Fruit fly (Drosophila melanogaster) whole organism, embryonic: Measurements from ENCODE around the gene Cnb.

Experiments
- Aef1 ChIP-seq: fragments of 200-800 bp; sonication (Bioruptor generic); IDR thresholded peaks from 3 replicates; pipeline ENCODE4 v1.3.6; 2022; ENCODE audit warnings: missing biosample characterization, missing genetic modification characterization
- Atf6 ChIP-seq: fragments of 200-800 bp; sonication (Bioruptor generic); IDR thresholded peaks from 2 replicates; pipeline ENCODE4 v1.3.6; 2022; ENCODE audit warnings: missing biosample characterization, missing genetic modification characterization
- CG10654 ChIP-seq: fragments of 200-800 bp; sonication (Bioruptor generic); optimal IDR thresholded peaks from 2 replicates; lab custom pipeline; 2016; ENCODE audit warnings: missing biosample characterization, missing genetic modification characterization
- CG12659 ChIP-seq: fragments of 200-800 bp; sonication (Bioruptor generic); optimal IDR thresholded peaks from 3 replicates; lab custom pipeline; 2017; ENCODE audit warnings: mild to moderate bottlenecking, missing biosample characterization, missing genetic modification reagents, missing genetic modification characterization
- CG13624 ChIP-seq: fragments of 200-800 bp; sonication (Bioruptor generic); optimal IDR thresholded peaks from 2 replicates; lab custom pipeline; 2016; ENCODE audit warnings: missing biosample characterization, missing genetic modification characterization
- CG14965 ChIP-seq: fragments of 200-800 bp; sonication (Bioruptor generic); optimal IDR thresholded peaks from 2 replicates; lab custom pipeline; 2016; ENCODE audit warnings: missing biosample characterization, missing genetic modification characterization, borderline replicate concordance
- CG16779 ChIP-seq: fragments of 200-800 bp; sonication (Bioruptor generic); IDR thresholded peaks from 2 replicates; pipeline ENCODE4 v1.3.6; 2022; ENCODE audit warnings: missing biosample characterization, missing genetic modification characterization
- CG16813 ChIP-seq: fragments of 200-800 bp; sonication (Bioruptor generic); IDR thresholded peaks from 3 replicates; pipeline ENCODE4 v1.3.6; 2022; ENCODE audit warnings: missing biosample characterization, missing genetic modification characterization; ENCODE audit not compliant: partially characterized antibody
- CG31224 ChIP-seq: fragments of 200-800 bp; sonication (Bioruptor generic); IDR thresholded peaks from 2 replicates; pipeline ENCODE4 v1.3.6; 2022; ENCODE audit warnings: missing biosample characterization, missing genetic modification characterization
- CG3163 ChIP-seq: fragments of 200-800 bp; sonication (Bioruptor generic); optimal IDR thresholded peaks from 3 replicates; lab custom pipeline; 2016; ENCODE audit warnings: missing biosample characterization, missing genetic modification characterization
- CG34376 ChIP-seq: fragments of 200-800 bp; sonication (Bioruptor generic); optimal IDR thresholded peaks from 2 replicates; lab custom pipeline; 2018; ENCODE audit warnings: missing biosample characterization, mild to moderate bottlenecking, missing genetic modification characterization
- CG42726 ChIP-seq: fragments of 200-800 bp; sonication (Bioruptor generic); IDR thresholded peaks from 2 replicates; pipeline ENCODE4 v1.3.6; 2022; ENCODE audit warnings: missing biosample characterization, missing genetic modification characterization; ENCODE audit not compliant: partially characterized antibody
- CG4328 ChIP-seq: fragments of 200-800 bp; sonication (Bioruptor generic); optimal IDR thresholded peaks from 3 replicates; lab custom pipeline; 2017; ENCODE audit warnings: missing biosample characterization, missing genetic modification reagents, missing genetic modification characterization
- CG4730 ChIP-seq: fragments of 200-800 bp; sonication (Bioruptor generic); IDR thresholded peaks from 2 replicates; pipeline ENCODE4 v1.3.6; 2022; ENCODE audit warnings: missing biosample characterization, missing genetic modification characterization
- CG5180 ChIP-seq: fragments of 200-800 bp; sonication (Bioruptor generic); optimal IDR thresholded peaks from 3 replicates; lab custom pipeline; 2017; ENCODE audit warnings: missing biosample characterization, missing genetic modification characterization, mild to moderate bottlenecking, moderate library complexity, missing genetic modification reagents
- CG8944 ChIP-seq: fragments of 200-800 bp; sonication (Bioruptor generic); optimal IDR thresholded peaks from 3 replicates; lab custom pipeline; 2016; ENCODE audit warnings: missing biosample characterization, missing genetic modification characterization
- CrebB ChIP-seq: fragments of 200-800 bp; sonication (Bioruptor generic); optimal IDR thresholded peaks from 3 replicates; lab custom pipeline; 2018; ENCODE audit warnings: missing biosample characterization, mild to moderate bottlenecking, missing genetic modification characterization
- Dad ChIP-seq: fragments of 200-800 bp; sonication (Bioruptor generic); optimal IDR thresholded peaks from 3 replicates; lab custom pipeline; 2016; ENCODE audit warnings: missing biosample characterization, missing genetic modification characterization
- Dbx ChIP-seq: fragments of 200-800 bp; sonication (Bioruptor generic); IDR thresholded peaks from 3 replicates; pipeline ENCODE4 v1.3.6; 2022; ENCODE audit warnings: missing biosample characterization, missing genetic modification characterization
- E2f1 ChIP-seq: fragments of 200-800 bp; sonication (Bioruptor generic); IDR thresholded peaks from 2 replicates; pipeline ENCODE4 v1.3.6; 2022; ENCODE audit warnings: missing biosample characterization, missing genetic modification characterization
- Eip74EF ChIP-seq, 2 experiments: fragments of 200-800 bp in 1 of 2; fragments of >200 bp in 1 of 2; sonication (Bioruptor generic) in 1 of 2; optimal IDR thresholded peaks; 2 replicates each; lab custom pipeline; 2017 to 2019; ENCODE audit warnings: missing biosample characterization in 2 of 2, missing genetic modification characterization in 2 of 2, mild to moderate bottlenecking in 1 of 2, moderate library complexity in 1 of 2
- Elba2 ChIP-seq: fragments of 200-800 bp; sonication (Bioruptor generic); optimal IDR thresholded peaks from 3 replicates; lab custom pipeline; 2016; ENCODE audit warnings: missing biosample characterization, missing genetic modification characterization
- Fer1 ChIP-seq: fragments of 200-800 bp; sonication (Bioruptor generic); optimal IDR thresholded peaks from 2 replicates; lab custom pipeline; 2017; ENCODE audit warnings: missing biosample characterization, mild to moderate bottlenecking, missing genetic modification characterization
- HHEX ChIP-seq: fragments of 200-800 bp; sonication (Bioruptor generic); optimal IDR thresholded peaks from 3 replicates; lab custom pipeline; 2017; ENCODE audit warnings: missing biosample characterization, mild to moderate bottlenecking, missing genetic modification characterization, missing genetic modification reagents
- MBD-R2 ChIP-seq: fragments of 200-800 bp; sonication (Bioruptor generic); IDR thresholded peaks from 2 replicates; pipeline ENCODE4 v1.3.6; 2022; ENCODE audit warnings: missing biosample characterization, missing genetic modification characterization
- MESR4 ChIP-seq: fragments of 200-800 bp; sonication (Bioruptor generic); optimal IDR thresholded peaks from 2 replicates; lab custom pipeline; 2018; ENCODE audit warnings: missing biosample characterization, mild to moderate bottlenecking, missing genetic modification characterization, moderate library complexity
- Myb ChIP-seq: fragments of 200-800 bp; sonication (Bioruptor generic); optimal IDR thresholded peaks from 2 replicates; lab custom pipeline; 2016; ENCODE audit warnings: missing biosample characterization, missing genetic modification characterization
- NC2β ChIP-seq: fragments of 200-800 bp; sonication (Bioruptor generic); optimal IDR thresholded peaks from 2 replicates; lab custom pipeline; 2016; ENCODE audit warnings: missing biosample characterization, missing genetic modification characterization
- Nf-YA ChIP-seq: fragments of 200-800 bp; sonication (Bioruptor generic); IDR thresholded peaks from 2 replicates; pipeline ENCODE4 v1.3.6; 2022; ENCODE audit warnings: missing biosample characterization, missing genetic modification characterization
- Ravus ChIP-seq: fragments of 200-800 bp; sonication (Bioruptor generic); IDR thresholded peaks from 2 replicates; pipeline ENCODE4 v1.3.6; 2022; ENCODE audit warnings: missing biosample characterization, missing genetic modification characterization
- Six4 ChIP-seq: fragments of 200-800 bp; sonication (Bioruptor generic); optimal IDR thresholded peaks from 2 replicates; lab custom pipeline; 2016; ENCODE audit warnings: missing biosample characterization, missing genetic modification characterization
- Spps ChIP-seq: fragments of 200-800 bp; sonication (Bioruptor generic); optimal IDR thresholded peaks from 2 replicates; lab custom pipeline; 2018; ENCODE audit warnings: missing biosample characterization, mild to moderate bottlenecking, missing genetic modification characterization
- TFAM ChIP-seq: fragments of 200-800 bp; sonication (Bioruptor generic); optimal IDR thresholded peaks from 2 replicates; lab custom pipeline; 2017; ENCODE audit warnings: missing biosample characterization, missing genetic modification characterization, inconsistent platforms
- bsh ChIP-seq, 2 experiments: fragments of 200-800 bp; sonication (Bioruptor generic); optimal IDR thresholded peaks; 2 replicates each; lab custom pipeline; 2017 to 2018; ENCODE audit warnings: mild to moderate bottlenecking in 2 of 2, missing biosample characterization in 2 of 2, missing genetic modification characterization in 2 of 2, moderate library complexity in 1 of 2
- cwo ChIP-seq: fragments of 200-800 bp; sonication (Bioruptor generic); optimal IDR thresholded peaks from 3 replicates; lab custom pipeline; 2017; ENCODE audit warnings: missing biosample characterization, missing genetic modification characterization, mild to moderate bottlenecking, moderate library complexity, missing genetic modification reagents
- danr ChIP-seq: fragments of 200-800 bp; sonication (Bioruptor generic); IDR thresholded peaks from 2 replicates; pipeline ENCODE4 v1.3.6; 2022; ENCODE audit warnings: missing biosample characterization, missing genetic modification characterization
- esg ChIP-seq: fragments of 200-800 bp; sonication (Bioruptor generic); conservative IDR thresholded peaks from 2 replicates; pipeline ENCODE4 v1.3.6; 2022; ENCODE audit warnings: missing biosample characterization, missing genetic modification characterization
- fd3F ChIP-seq: fragments of 200-800 bp; sonication (Bioruptor generic); optimal IDR thresholded peaks from 2 replicates; lab custom pipeline; 2018; ENCODE audit warnings: missing biosample characterization, mild to moderate bottlenecking, missing genetic modification characterization, moderate library complexity
- lab ChIP-seq: fragments of 200-800 bp; sonication (Bioruptor generic); optimal IDR thresholded peaks from 3 replicates; lab custom pipeline; 2017; ENCODE audit warnings: missing biosample characterization, missing genetic modification characterization, mild to moderate bottlenecking, moderate library complexity, missing genetic modification reagents
- phol ChIP-seq: fragments of 200-800 bp; sonication (Bioruptor generic); optimal IDR thresholded peaks from 3 replicates; lab custom pipeline; 2018; ENCODE audit warnings: missing biosample characterization, mild to moderate bottlenecking, missing genetic modification characterization, moderate library complexity
- pita ChIP-seq: fragments of 200-800 bp; sonication (Bioruptor generic); optimal IDR thresholded peaks from 2 replicates; lab custom pipeline; 2017; ENCODE audit warnings: missing biosample characterization, mild to moderate bottlenecking, missing genetic modification characterization
- ranshi ChIP-seq: fragments of 200-800 bp; sonication (Bioruptor generic); IDR thresholded peaks from 2 replicates; pipeline ENCODE4 v1.3.6; 2022; ENCODE audit warnings: missing biosample characterization, missing genetic modification characterization
- rib ChIP-seq: fragments of 200-800 bp; sonication (Bioruptor generic); IDR thresholded peaks from 2 replicates; pipeline ENCODE4 v1.3.6; 2022; ENCODE audit warnings: missing biosample characterization, missing genetic modification characterization
- unc-4 ChIP-seq: fragments of 200-800 bp; sonication (Bioruptor generic); IDR thresholded peaks from 2 replicates; pipeline ENCODE4 v1.3.6; 2022; ENCODE audit warnings: missing biosample characterization, missing genetic modification characterization; ENCODE audit not compliant: partially characterized antibody
- usp ChIP-seq: fragments of >200 bp; optimal IDR thresholded peaks from 2 replicates; lab custom pipeline; 2017; ENCODE audit warnings: missing biosample characterization, missing genetic modification characterization
- z ChIP-seq: fragments of 200-800 bp; sonication (Bioruptor generic); IDR thresholded peaks from 3 replicates; pipeline ENCODE4 v1.3.6; 2022; ENCODE audit warnings: missing biosample characterization, missing genetic modification characterization

The Cnb gene

dm6 chr3L:1964599-1965143 lies 17.3 kb downstream of the Cnb start (continued):
- TF ChIP-seq HHEX (GFP tag; lab: Kevin White, UChicago) (no peak), rib (GFP tag; lab: Robert Waterston, UW) (peak; percentile 15; the same call in 1 of the 2 replicates), MBD-R2 (0 out of 2 replicates have a peak, but pooled peaks have one; percentile 10), CG34376 (GFP tag; lab: Kevin White, UChicago) (no peak), CG12659 (GFP tag; lab: Kevin White, UChicago) (peak; percentile 8), cwo (GFP tag; lab: Kevin White, UChicago) (peak; percentile 49), CG16779 (GFP tag; lab: Robert Waterston, UW) (no peak)
- TF ChIP-seq, all 482 proteins: peak for 15

- TF ChIP-seq bsh (GFP tag; optimal IDR thresholded peaks at IDR 0.05; lab: Kevin White, UChicago) (peak in 1 of 2 experiments; percentile 5), z (no peak), TFAM (no peak), CG31224 (GFP tag; lab: Robert Waterston, UW) (0 out of 2 replicates have a peak, but pooled peaks have one; percentile 14), Aef1 (GFP tag; lab: Robert Waterston, UW) (no peak), Atf6 (GFP tag; lab: Robert Waterston, UW) (0 out of 2 replicates have a peak, but pooled peaks have one; percentile 21), CG3163 (peak; percentile 97), pita (GFP tag; lab: Kevin White, UChicago) (no peak), ranshi (GFP tag; lab: Robert Waterston, UW) (no peak), cwo (GFP tag; lab: Kevin White, UChicago) (peak; percentile 71), Nf-YA (GFP tag; lab: Robert Waterston, UW) (no peak), lab (GFP tag; lab: Kevin White, UChicago) (peak; percentile 51), usp (no peak), NC2β (GFP tag; lab: Kevin White, UChicago) (no peak), CG14965 (no peak), CrebB (peak; percentile 4), esg (GFP tag; lab: Robert Waterston, UW) (no peak), Elba2 (GFP tag; lab: Kevin White, UChicago) (no peak), phol (tag; lab: Kevin White, UChicago) (no peak), CG4328 (GFP tag; lab: Kevin White, UChicago) (no peak), Eip74EF (GFP tag; optimal IDR thresholded peaks at IDR 0.05; lab: Kevin White, UChicago) (no peak), danr (GFP tag; lab: Robert Waterston, UW) (no peak), CG42726 (no peak), unc-4 (GFP tag; lab: Robert Waterston, UW) (0 out of 2 replicates have a peak, but pooled peaks have one; percentile 21), CG4730 (GFP tag; lab: Robert Waterston, UW) (no peak), CG13624 (GFP tag; lab: Kevin White, UChicago) (no peak), Myb (no peak), MESR4 (no peak), Ravus (GFP tag; lab: Robert Waterston, UW) (no peak), CG10654 (GFP tag; lab: Kevin White, UChicago) (no peak), fd3F (GFP tag; lab: Kevin White, UChicago) (no peak), Spps (tag; lab: Kevin White, UChicago) (no peak), CG5180 (GFP tag; lab: Kevin White, UChicago) (no peak), Dbx (GFP tag; lab: Robert Waterston, UW) (0 out of 3 replicates have a peak, but pooled peaks have one; percentile 15), E2f1 (no peak), CG16813 (no peak), Fer1 (GFP tag; lab: Kevin White, UChicago) (peak; percentile 6), Six4 (no peak), Dad (GFP tag; lab: Kevin White, UChicago) (no peak), CG8944 (GFP tag; lab: Kevin White, UChicago) (no peak)
These were observed 20.3 kb downstream of the Cnb start for dm6 chr3L:1967452-1968310.
